Worm (Caenorhabditis elegans): ENCODE data around the gene srbc-8.

Gene srbc-8

DNA sequence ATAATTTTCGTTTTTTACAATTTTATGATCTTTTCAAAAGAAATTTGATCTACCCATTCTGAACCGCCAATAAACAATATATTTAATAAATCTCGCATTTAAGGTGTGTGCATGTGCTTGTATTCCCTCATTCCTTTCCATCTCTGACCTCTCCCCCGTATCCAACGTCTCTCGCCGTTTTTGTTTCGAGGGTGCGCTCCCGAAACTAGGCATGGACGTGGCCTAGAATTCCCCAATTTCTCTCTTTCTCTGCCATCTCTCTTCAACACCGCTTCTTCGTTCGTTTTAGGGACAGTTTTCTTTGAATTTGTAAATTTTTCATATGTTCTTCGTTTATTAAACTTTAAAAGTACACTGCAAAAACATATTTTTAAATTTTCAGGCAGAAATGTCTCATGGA is 19.4 kb downstream of the srbc-8 start, which contains the start of gene F25E5.1:
F25E5.1 (plus strand) TSS at position 376 of the 400 bp plus-strand sequence.
- TF ChIP-seq pqm-1 (tag; optimal IDR thresholded peaks at IDR 0.05): no peak
- peak; percentile 42 for TF ChIP-seq zip-5 (tag; optimal IDR thresholded peaks at IDR 0.05)
- TF ChIP-seq pat-9 (tag; optimal IDR thresholded peaks at IDR 0.05): no peak
- TF ChIP-seq mec-3 (tag; optimal IDR thresholded peaks at IDR 0.05; ENCODE audit: borderline replicate concordance): no peak
- peak; percentile 25 for TF ChIP-seq gmeb-2 (tag; optimal IDR thresholded peaks at IDR 0.05)
- no peak for TF ChIP-seq hlh-13 (GFP tag; optimal IDR thresholded peaks at IDR 0.05)
- peak; percentile 18 for TF ChIP-seq pag-3 (tag; optimal IDR thresholded peaks at IDR 0.05; ENCODE audit: borderline replicate concordance)
- no peak for TF ChIP-seq lin-11 (tag; optimal IDR thresholded peaks at IDR 0.05)
- no peak for TF ChIP-seq syd-9 (tag; optimal IDR thresholded peaks at IDR 0.05)
- no peak for TF ChIP-seq ttx-3 (tag; optimal IDR thresholded peaks at IDR 0.05)
- peak; percentile 15 for TF ChIP-seq unc-86 (tag; optimal IDR thresholded peaks at IDR 0.05)
- TF ChIP-seq K09A11.1 (tag; optimal IDR thresholded peaks at IDR 0.05; ENCODE audit: insufficient read depth): no peak
- no peak for TF ChIP-seq ama-1 (optimal IDR thresholded peaks at IDR 0.05)
- no peak for TF ChIP-seq che-1 (tag; optimal IDR thresholded peaks at IDR 0.05)
- no peak for TF ChIP-seq unc-3 (GFP tag; conservative IDR thresholded peaks at IDR 0.05)
- no peak for TF ChIP-seq unc-3 (tag; optimal IDR thresholded peaks at IDR 0.05)
- TF ChIP-seq nhr-11 (tag; optimal IDR thresholded peaks at IDR 0.05): no peak
- peak; percentile 95 for TF ChIP-seq ceh-31 (tag; optimal IDR thresholded peaks at IDR 0.05)
- TF ChIP-seq odd-2 (tag; optimal IDR thresholded peaks at IDR 0.05): no peak
- TF ChIP-seq ceh-22 (tag; optimal IDR thresholded peaks at IDR 0.05): no peak
- TF ChIP-seq ceh-14 (tag; optimal IDR thresholded peaks at IDR 0.05): peak; percentile 70
- peak; percentile 78 for TF ChIP-seq ets-4 (tag; optimal IDR thresholded peaks at IDR 0.05)
- TF ChIP-seq dmd-4 (tag; optimal IDR thresholded peaks at IDR 0.05; ENCODE audit: borderline replicate concordance): peak; percentile 27
- no peak for TF ChIP-seq ztf-16 (tag; optimal IDR thresholded peaks at IDR 0.05)
- TF ChIP-seq fax-1 (tag; optimal IDR thresholded peaks at IDR 0.05): peak; percentile 15
- TF ChIP-seq sdc-2 (tag; optimal IDR thresholded peaks at IDR 0.05): peak; percentile 47
- peak; percentile 30 for TF ChIP-seq ceh-18 (tag; optimal IDR thresholded peaks at IDR 0.05)
- peak; percentile 80 for TF ChIP-seq rnt-1 (tag; optimal IDR thresholded peaks at IDR 0.05)
- peak; percentile 81 for TF ChIP-seq C08G9.2 (tag; optimal IDR thresholded peaks at IDR 0.05)
- peak; percentile 53 for TF ChIP-seq eyg-1 (tag; optimal IDR thresholded peaks at IDR 0.05)
- TF ChIP-seq hlh-30 (tag; optimal IDR thresholded peaks at IDR 0.05; ENCODE audit: insufficient read depth): peak; percentile 50
- peak; percentile 46 for TF ChIP-seq lim-6 (tag; optimal IDR thresholded peaks at IDR 0.05)
- TF ChIP-seq nfya-1 (tag; optimal IDR thresholded peaks at IDR 0.05): peak; percentile 70
- TF ChIP-seq sox-2 (GFP tag; IDR thresholded peaks at IDR 0.05): no peak
- TF ChIP-seq ceh-34 (tag; optimal IDR thresholded peaks at IDR 0.05): peak; percentile 67
- TF ChIP-seq unc-55 (GFP tag; optimal IDR thresholded peaks at IDR 0.05): peak; percentile 2
- peak; percentile 53 for TF ChIP-seq tbx-7 (tag; optimal IDR thresholded peaks at IDR 0.05)
- TF ChIP-seq hlh-15 (tag; optimal IDR thresholded peaks at IDR 0.05): no peak
- no peak for TF ChIP-seq dve-1 (tag; optimal IDR thresholded peaks at IDR 0.05)
- TF ChIP-seq C38D4.7 (GFP tag; optimal IDR thresholded peaks at IDR 0.05): no peak
- TF ChIP-seq pros-1 (tag; optimal IDR thresholded peaks at IDR 0.05): peak; percentile 11
- TF ChIP-seq ahr-1 (tag; optimal IDR thresholded peaks at IDR 0.05): no peak
- TF ChIP-seq ceh-2 (tag; optimal IDR thresholded peaks at IDR 0.05): peak; percentile 69
- TF ChIP-seq ceh-48 (tag; optimal IDR thresholded peaks at IDR 0.05): no peak
- TF ChIP-seq madf-2 (tag; optimal IDR thresholded peaks at IDR 0.05): no peak
- peak; percentile 5 for TF ChIP-seq hlh-6 (tag; optimal IDR thresholded peaks at IDR 0.05)
- no peak for TF ChIP-seq ceh-9 (tag; optimal IDR thresholded peaks at IDR 0.05)
- TF ChIP-seq ceh-24 (tag; optimal IDR thresholded peaks at IDR 0.05): no peak
- peak; percentile 25 for TF ChIP-seq F13H6.1 (tag; optimal IDR thresholded peaks at IDR 0.05)
- TF ChIP-seq ref-2 (tag; optimal IDR thresholded peaks at IDR 0.05): peak; percentile 36
- TF ChIP-seq npax-4 (tag; optimal IDR thresholded peaks at IDR 0.05): no peak
- no peak for TF ChIP-seq elt-4 (tag; optimal IDR thresholded peaks at IDR 0.05)
- no peak for TF ChIP-seq ceh-19 (GFP tag; optimal IDR thresholded peaks at IDR 0.05)
- no peak for TF ChIP-seq ceh-45 (GFP tag; IDR thresholded peaks at IDR 0.05)
